Fruit fly (Drosophila melanogaster): ENCODE results near the gene mtSSB.

mtSSB gene

dm6 chr3R:16222300-16222903 is 17.4 kb upstream of the mtSSB start (continued):
- TF ChIP-seq pho (GFP tag; optimal IDR thresholded peaks at IDR 0.05), result peak; percentile 97
- TF ChIP-seq CG4707 (GFP tag; optimal IDR thresholded peaks at IDR 0.05), result peak; percentile 98
- TF ChIP-seq HLH54F (GFP tag; optimal IDR thresholded peaks at IDR 0.05), result peak; percentile 99
- peak; percentile 100 for TF ChIP-seq ap (GFP tag; IDR thresholded peaks at IDR 0.05)
- peak; percentile 100 for TF ChIP-seq CG12071 (GFP tag; optimal IDR thresholded peaks at IDR 0.05)
- TF ChIP-seq CG1024 (GFP tag; IDR thresholded peaks at IDR 0.05), result peak; percentile 98
- peak; percentile 86 for TF ChIP-seq CG3995 (GFP tag; optimal IDR thresholded peaks at IDR 0.05)
- peak; percentile 99 for TF ChIP-seq dati (GFP tag; IDR thresholded peaks at IDR 0.05)
- peak; percentile 99 for TF ChIP-seq Atf-2 (GFP tag; optimal IDR thresholded peaks at IDR 0.05)

- TF ChIP-seq CG2889 (GFP tag; IDR thresholded peaks at IDR 0.05), result peak; percentile 41; the same call in 2 of the 3 replicates
- peak; percentile 92 for TF ChIP-seq Abd-B (GFP tag; optimal IDR thresholded peaks at IDR 0.05)
- TF ChIP-seq CoRest (tag; optimal IDR thresholded peaks at IDR 0.05), result peak; percentile 98
- TF ChIP-seq slbo (GFP tag; IDR thresholded peaks at IDR 0.05), result peak; percentile 88
- peak; percentile 39; the same call in 1 of the 2 replicates for TF ChIP-seq CG1024 (GFP tag; IDR thresholded peaks at IDR 0.05)
- TF ChIP-seq Max (GFP tag; optimal IDR thresholded peaks at IDR 0.05), result peak; percentile 48
- peak; percentile 79 for TF ChIP-seq CG14667 (GFP tag; IDR thresholded peaks at IDR 0.05)
- no peak for TF ChIP-seq CG10321 (GFP tag; IDR thresholded peaks at IDR 0.05)
- no peak for TF ChIP-seq Opbp (GFP tag; IDR thresholded peaks at IDR 0.05; ENCODE audit: partially characterized antibody)
- TF ChIP-seq nom (GFP tag; optimal IDR thresholded peaks at IDR 0.05), result peak; percentile 66
- peak; percentile 46 for TF ChIP-seq CTCF (GFP tag; optimal IDR thresholded peaks at IDR 0.05)
- TF ChIP-seq mirr (GFP tag; optimal IDR thresholded peaks at IDR 0.05), result peak; percentile 87
- TF ChIP-seq CG13624 (GFP tag; optimal IDR thresholded peaks at IDR 0.05), result no peak
- peak; percentile 73; the same call in 2 of the 3 replicates for TF ChIP-seq CG7357 (GFP tag; IDR thresholded peaks at IDR 0.05)
- peak; percentile 87 for TF ChIP-seq CG18599 (GFP tag; optimal IDR thresholded peaks at IDR 0.05)
- peak; percentile 81 for TF ChIP-seq Hand (GFP tag; optimal IDR thresholded peaks at IDR 0.05)
- no peak for TF ChIP-seq pan (optimal IDR thresholded peaks at IDR 0.05)
- peak in 1 of 2 experiments; percentile 72 for TF ChIP-seq pan (GFP tag; optimal IDR thresholded peaks at IDR 0.05 in 1 of 2, IDR thresholded peaks at IDR 0.05 in 1 of 2)
- TF ChIP-seq CG6272 (GFP tag; IDR thresholded peaks at IDR 0.05), result peak; percentile 83
- TF ChIP-seq CG9215 (GFP tag; IDR thresholded peaks at IDR 0.05), result peak; percentile 77
- peak; percentile 87 for TF ChIP-seq az2 (GFP tag; optimal IDR thresholded peaks at IDR 0.05)
- TF ChIP-seq CG16813 (GFP tag; IDR thresholded peaks at IDR 0.05; ENCODE audit: partially characterized antibody), result no peak
- peak; percentile 40 for TF ChIP-seq Ravus (GFP tag; IDR thresholded peaks at IDR 0.05)
- peak; percentile 99 for TF ChIP-seq CG18262 (tag; optimal IDR thresholded peaks at IDR 0.05)
- peak; percentile 87 for TF ChIP-seq CG30020 (tag; optimal IDR thresholded peaks at IDR 0.05)
- peak; percentile 80 for TF ChIP-seq tgo (GFP tag; IDR thresholded peaks at IDR 0.05)
- peak; percentile 70 for TF ChIP-seq trh (GFP tag; optimal IDR thresholded peaks at IDR 0.05)
- TF ChIP-seq CG18619 (GFP tag; optimal IDR thresholded peaks at IDR 0.05), result peak; percentile 98
- TF ChIP-seq HLH3B (GFP tag; IDR thresholded peaks at IDR 0.05), result peak; percentile 76; the same call in 1 of the 2 replicates
- TF ChIP-seq Mad (GFP tag; optimal IDR thresholded peaks at IDR 0.05), result peak; percentile 32
- TF ChIP-seq jigr1 (GFP tag; IDR thresholded peaks at IDR 0.05), result no peak; the same call in 2 of the 3 replicates
- TF ChIP-seq z (GFP tag; IDR thresholded peaks at IDR 0.05), result no peak; the same call in 2 of the 3 replicates
- TF ChIP-seq dati (GFP tag; IDR thresholded peaks at IDR 0.05), result peak; percentile 61
- peak; percentile 55 for TF ChIP-seq CG7928 (GFP tag; optimal IDR thresholded peaks at IDR 0.05)
- TF ChIP-seq CG4617 (GFP tag; optimal IDR thresholded peaks at IDR 0.05; ENCODE audit: borderline replicate concordance), result peak; percentile 53
- TF ChIP-seq otp (GFP tag; IDR thresholded peaks at IDR 0.05), result no peak
- TF ChIP-seq Hsf (GFP tag; optimal IDR thresholded peaks at IDR 0.05), result peak; percentile 46
- peak; percentile 72 for TF ChIP-seq CG13894 (tag; optimal IDR thresholded peaks at IDR 0.05)
- TF ChIP-seq fu2 (GFP tag; optimal IDR thresholded peaks at IDR 0.05), result no peak
- no peak for TF ChIP-seq dan (GFP tag; IDR thresholded peaks at IDR 0.05)
Measured at dm6 chr3R:16221359-16222299, 16.6 kb upstream of the mtSSB start.

All from whole organism, embryonic.